Fruit fly (Drosophila melanogaster): ENCODE results near the gene CG42327.

Gene CG42327

DNA sequence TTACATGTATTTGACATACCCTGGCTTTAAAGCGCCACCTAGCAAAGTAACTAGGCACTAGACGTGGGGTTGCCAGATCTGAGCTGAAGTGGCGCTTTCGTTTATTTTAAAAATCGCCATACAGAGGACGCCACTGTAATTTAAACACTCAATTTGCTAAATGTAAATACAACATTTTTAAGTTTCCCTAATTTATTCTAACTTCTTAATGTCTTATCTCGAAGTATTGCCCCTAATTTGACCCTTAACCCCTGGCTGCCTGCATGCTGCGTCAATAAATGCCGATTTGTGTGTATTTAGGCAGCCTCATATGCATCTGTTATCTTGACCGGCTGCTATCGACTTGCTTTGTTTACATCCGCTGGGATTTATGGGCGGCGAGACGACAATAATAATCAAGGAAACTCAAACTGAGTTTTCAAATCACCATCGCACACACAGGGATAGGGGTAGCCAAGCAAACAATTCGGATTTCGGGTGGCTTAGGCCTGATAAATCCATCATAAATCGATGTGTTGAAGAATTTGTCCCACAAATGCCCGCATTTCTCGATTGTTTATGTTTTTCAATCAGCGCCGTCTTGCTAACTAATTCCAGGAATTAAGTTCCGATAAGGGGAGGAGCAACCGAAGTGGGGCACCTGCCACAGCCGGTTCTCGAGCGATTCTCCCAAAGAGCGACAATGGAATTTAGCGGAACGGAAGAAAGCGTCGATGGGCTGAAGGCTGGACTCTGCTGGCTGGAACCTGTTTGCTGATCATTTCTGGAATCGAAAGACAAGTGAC lies 42.5 kb upstream of the CG42327 start (continued):
- peak; percentile 28; the same call in 1 of the 2 replicates for TF ChIP-seq Scr (GFP tag; IDR thresholded peaks at IDR 0.05; ENCODE audit: partially characterized antibody)
- TF ChIP-seq CHES-1-like (GFP tag; optimal IDR thresholded peaks at IDR 0.05): no peak
- no peak for TF ChIP-seq usp (GFP tag; optimal IDR thresholded peaks at IDR 0.05)
- peak; percentile 48 for TF ChIP-seq Camta (GFP tag; optimal IDR thresholded peaks at IDR 0.05)
- TF ChIP-seq ara (GFP tag; IDR thresholded peaks at IDR 0.05): no peak
- TF ChIP-seq CG3163 (GFP tag; optimal IDR thresholded peaks at IDR 0.05): peak; percentile 44
- TF ChIP-seq CG8089 (GFP tag; optimal IDR thresholded peaks at IDR 0.05): peak; percentile 80
- TF ChIP-seq CG2875 (GFP tag; optimal IDR thresholded peaks at IDR 0.05): no peak
- TF ChIP-seq unc-4 (GFP tag; IDR thresholded peaks at IDR 0.05; ENCODE audit: partially characterized antibody): no peak
- TF ChIP-seq CG12236 (GFP tag; optimal IDR thresholded peaks at IDR 0.05): no peak
- TF ChIP-seq cg (GFP tag; optimal IDR thresholded peaks at IDR 0.05): no peak
- TF ChIP-seq CG30403 (GFP tag; optimal IDR thresholded peaks at IDR 0.05): peak; percentile 67
- TF ChIP-seq pnt (GFP tag; optimal IDR thresholded peaks at IDR 0.05): no peak
- TF ChIP-seq CG3407 (GFP tag; optimal IDR thresholded peaks at IDR 0.05): no peak
- peak; percentile 22 for TF ChIP-seq gro (GFP tag; optimal IDR thresholded peaks at IDR 0.05)
- TF ChIP-seq tap (tag; optimal IDR thresholded peaks at IDR 0.05): no peak
- no peak for TF ChIP-seq CG10321 (GFP tag; IDR thresholded peaks at IDR 0.05)
- TF ChIP-seq danr (GFP tag; IDR thresholded peaks at IDR 0.05): peak; percentile 60
- TF ChIP-seq CG18476 (GFP tag; optimal IDR thresholded peaks at IDR 0.05): peak; percentile 0
- peak; percentile 90 for TF ChIP-seq slbo (GFP tag; IDR thresholded peaks at IDR 0.05)
- TF ChIP-seq stwl (tag; optimal IDR thresholded peaks at IDR 0.05): peak; percentile 68
- TF ChIP-seq Fer1 (GFP tag; optimal IDR thresholded peaks at IDR 0.05): peak; percentile 43
- TF ChIP-seq bowl (GFP tag; IDR thresholded peaks at IDR 0.05): no peak
- no peak for TF ChIP-seq lov (optimal IDR thresholded peaks at IDR 0.05)
- TF ChIP-seq lov (GFP tag; IDR thresholded peaks at IDR 0.05): peak; percentile 72; the same call in 1 of the 3 replicates
- peak; percentile 21 for TF ChIP-seq ind (GFP tag; optimal IDR thresholded peaks at IDR 0.05)
- peak; percentile 56 for TF ChIP-seq Xrp1 (GFP tag; IDR thresholded peaks at IDR 0.05)
- peak; percentile 18 for TF ChIP-seq maf-S (GFP tag; optimal IDR thresholded peaks at IDR 0.05)
- TF ChIP-seq CG4404 (GFP tag; IDR thresholded peaks at IDR 0.05): peak; percentile 45
- TF ChIP-seq CG18764 (GFP tag; optimal IDR thresholded peaks at IDR 0.05): peak; percentile 55
- TF ChIP-seq CG4617 (GFP tag; optimal IDR thresholded peaks at IDR 0.05; ENCODE audit: borderline replicate concordance): peak; percentile 18
- TF ChIP-seq Hr39 (optimal IDR thresholded peaks at IDR 0.05): no peak
- no peak for TF ChIP-seq mirr (GFP tag; optimal IDR thresholded peaks at IDR 0.05)
- TF ChIP-seq tgo (GFP tag; IDR thresholded peaks at IDR 0.05): peak; percentile 65
- no peak for TF ChIP-seq br (optimal IDR thresholded peaks at IDR 0.05)
- TF ChIP-seq CG15601 (tag; optimal IDR thresholded peaks at IDR 0.05): peak; percentile 46
- peak; percentile 65 for TF ChIP-seq bcd (GFP tag; optimal IDR thresholded peaks at IDR 0.05)
- 0 out of 3 replicates have a peak, but pooled peaks have one; percentile 12 for TF ChIP-seq CG11695 (GFP tag; IDR thresholded peaks at IDR 0.05)
- peak; percentile 93 for TF ChIP-seq NFAT (GFP tag; IDR thresholded peaks at IDR 0.05)
- no peak for TF ChIP-seq tna (GFP tag; IDR thresholded peaks at IDR 0.05; ENCODE audit: partially characterized antibody)
- no peak for TF ChIP-seq Asciz (GFP tag; optimal IDR thresholded peaks at IDR 0.05)
- TF ChIP-seq nmo (GFP tag; optimal IDR thresholded peaks at IDR 0.05): peak; percentile 66
- no peak for TF ChIP-seq CG3838 (GFP tag; optimal IDR thresholded peaks at IDR 0.05)
- TF ChIP-seq CG3065 (GFP tag; optimal IDR thresholded peaks at IDR 0.05): peak; percentile 61
- TF ChIP-seq Fer2 (tag; optimal IDR thresholded peaks at IDR 0.05): no peak
- TF ChIP-seq HLH4C (GFP tag; IDR thresholded peaks at IDR 0.05; ENCODE audit: partially characterized antibody): no peak
- 0 out of 2 replicates have a peak, but pooled peaks have one; percentile 37 for TF ChIP-seq CG6689 (GFP tag; IDR thresholded peaks at IDR 0.05)
- no peak for TF ChIP-seq CG8281 (tag; optimal IDR thresholded peaks at IDR 0.05)
- peak; percentile 24 for TF ChIP-seq da (GFP tag; optimal IDR thresholded peaks at IDR 0.05)
- TF ChIP-seq CG8944 (GFP tag; optimal IDR thresholded peaks at IDR 0.05): peak; percentile 72
